Fruit fly (Drosophila melanogaster) whole organism, embryonic: ENCODE results near the gene Osi18.
A peak's percentile ranks its signal among the peaks of the same experiment; 100 is the strongest.

Source experiments
- Aef1 ChIP-seq: fragments of 200-800 bp; sonication (Bioruptor generic); IDR thresholded peaks from 3 replicates; pipeline ENCODE4 v1.3.6; 2022; ENCODE audit warnings: missing biosample characterization, missing genetic modification characterization
- Bgb ChIP-seq: fragments of 200-800 bp; sonication (Bioruptor generic); IDR thresholded peaks from 2 replicates; pipeline ENCODE4 v1.3.6; 2022; ENCODE audit warnings: missing biosample characterization, missing genetic modification characterization; ENCODE audit not compliant: partially characterized antibody
- CG10147 ChIP-seq: fragments of 200-800 bp; sonication (Bioruptor generic); optimal IDR thresholded peaks from 2 replicates; lab custom pipeline; 2019; ENCODE audit warnings: missing biosample characterization, mild to moderate bottlenecking, missing genetic modification characterization, moderate library complexity
- CG10209 ChIP-seq: fragments of 200-800 bp; sonication (Bioruptor generic); optimal IDR thresholded peaks from 3 replicates; lab custom pipeline; 2017; ENCODE audit warnings: missing biosample characterization, mild to moderate bottlenecking, missing genetic modification characterization, missing genetic modification reagents
- CG10959 ChIP-seq: fragments of 200-800 bp; sonication (Bioruptor generic); IDR thresholded peaks from 2 replicates; pipeline ENCODE4 v1.3.6; 2022; ENCODE audit warnings: missing biosample characterization, missing genetic modification characterization
- CG10979 ChIP-seq: fragments of 200-800 bp; sonication (Bioruptor generic); optimal IDR thresholded peaks from 2 replicates; lab custom pipeline; 2018; ENCODE audit warnings: missing biosample characterization, mild to moderate bottlenecking, missing genetic modification characterization, moderate library complexity
- CG11696 ChIP-seq: fragments of 200-800 bp; sonication (Bioruptor generic); IDR thresholded peaks from 2 replicates; pipeline ENCODE4 v1.3.6; 2022; ENCODE audit warnings: missing biosample characterization, missing genetic modification characterization
- CG12391 ChIP-seq: fragments of 200-800 bp; sonication (Bioruptor generic); optimal IDR thresholded peaks from 3 replicates; lab custom pipeline; 2018; ENCODE audit warnings: missing biosample characterization, mild to moderate bottlenecking, missing genetic modification characterization, moderate library complexity
- CG13123 ChIP-seq: fragments of 200-800 bp; sonication (Bioruptor generic); optimal IDR thresholded peaks from 2 replicates; lab custom pipeline; 2016; ENCODE audit warnings: missing biosample characterization, missing genetic modification characterization
- CG13296 ChIP-seq: fragments of 200-800 bp; sonication (Bioruptor generic); optimal IDR thresholded peaks from 3 replicates; lab custom pipeline; 2018; ENCODE audit warnings: missing biosample characterization, mild to moderate bottlenecking, missing genetic modification characterization
- CG17568 ChIP-seq: fragments of 200-800 bp; sonication (Bioruptor generic); optimal IDR thresholded peaks from 2 replicates; lab custom pipeline; 2018; ENCODE audit warnings: missing biosample characterization, mild to moderate bottlenecking, missing genetic modification characterization, moderate library complexity
- CG30403 ChIP-seq: fragments of 200-800 bp; sonication (Bioruptor generic); optimal IDR thresholded peaks from 3 replicates; lab custom pipeline; 2016; ENCODE audit warnings: missing biosample characterization, missing genetic modification characterization
- CG32767 ChIP-seq: fragments of 200-800 bp; sonication (Bioruptor generic); IDR thresholded peaks from 2 replicates; pipeline ENCODE4 v1.3.6; 2022; ENCODE audit warnings: missing biosample characterization, missing genetic modification characterization
- CG3407 ChIP-seq: fragments of 200-800 bp; sonication (Bioruptor generic); optimal IDR thresholded peaks from 2 replicates; lab custom pipeline; 2018; ENCODE audit warnings: missing biosample characterization, mild to moderate bottlenecking, missing genetic modification characterization
- CG43689 ChIP-seq: fragments of 200-800 bp; sonication (Bioruptor generic); IDR thresholded peaks from 2 replicates; pipeline ENCODE4 v1.3.6; 2022; ENCODE audit warnings: missing biosample characterization, missing genetic modification characterization
- CG4617 ChIP-seq: fragments of 200-800 bp; sonication (Bioruptor generic); optimal IDR thresholded peaks from 3 replicates; lab custom pipeline; 2016; ENCODE audit warnings: missing biosample characterization, missing genetic modification characterization, borderline replicate concordance
- CG6254 ChIP-seq: fragments of 200-800 bp; sonication (Bioruptor generic); optimal IDR thresholded peaks from 3 replicates; lab custom pipeline; 2017; ENCODE audit warnings: mild to moderate bottlenecking, missing biosample characterization, missing genetic modification reagents, missing genetic modification characterization
- CG7357 ChIP-seq: fragments of 200-800 bp; sonication (Bioruptor generic); IDR thresholded peaks from 3 replicates; pipeline ENCODE4 v1.3.6; 2022; ENCODE audit warnings: missing biosample characterization, missing genetic modification characterization
- CG8089 ChIP-seq: fragments of 200-800 bp; sonication (Bioruptor generic); optimal IDR thresholded peaks from 3 replicates; lab custom pipeline; 2016; ENCODE audit warnings: missing biosample characterization, missing genetic modification characterization
- CG8359 ChIP-seq: fragments of 200-800 bp; sonication (Bioruptor generic); optimal IDR thresholded peaks from 2 replicates; lab custom pipeline; 2017; ENCODE audit warnings: missing biosample characterization, mild to moderate bottlenecking, missing genetic modification characterization, borderline replicate concordance
- CG8765 ChIP-seq: fragments of 200-800 bp; sonication (Bioruptor generic); IDR thresholded peaks from 2 replicates; pipeline ENCODE4 v1.3.6; 2022; ENCODE audit warnings: missing biosample characterization, missing genetic modification characterization
- CoRest ChIP-seq: fragments of 200-800 bp; sonication (Bioruptor generic); optimal IDR thresholded peaks from 3 replicates; lab custom pipeline; 2018; ENCODE audit warnings: missing biosample characterization, mild to moderate bottlenecking, missing genetic modification characterization, moderate library complexity
- Deaf1 ChIP-seq: fragments of 200-800 bp; optimal IDR thresholded peaks from 3 replicates; lab custom pipeline; 2019; ENCODE audit warnings: missing biosample characterization, mild to moderate bottlenecking, missing genetic modification characterization, moderate library complexity
- Eip74EF ChIP-seq, 2 experiments: fragments of 200-800 bp in 1 of 2; fragments of >200 bp in 1 of 2; sonication (Bioruptor generic) in 1 of 2; optimal IDR thresholded peaks; 2 replicates each; lab custom pipeline; 2017 to 2019; ENCODE audit warnings: missing biosample characterization in 2 of 2, missing genetic modification characterization in 2 of 2, mild to moderate bottlenecking in 1 of 2, moderate library complexity in 1 of 2
- Fer2 ChIP-seq: fragments of 200-800 bp; sonication (Bioruptor generic); optimal IDR thresholded peaks from 2 replicates; lab custom pipeline; 2018; ENCODE audit warnings: missing biosample characterization, mild to moderate bottlenecking, missing genetic modification characterization, moderate library complexity
- HLH54F ChIP-seq: fragments of 200-800 bp; sonication (Bioruptor generic); optimal IDR thresholded peaks from 3 replicates; lab custom pipeline; 2016; ENCODE audit warnings: missing biosample characterization, missing genetic modification characterization
- Opbp ChIP-seq: fragments of 200-800 bp; sonication (Bioruptor generic); IDR thresholded peaks from 3 replicates; pipeline ENCODE4 v1.3.6; 2022; ENCODE audit warnings: missing biosample characterization, missing genetic modification characterization; ENCODE audit not compliant: partially characterized antibody
- Sry-β ChIP-seq: fragments of 200-800 bp; sonication (Bioruptor generic); optimal IDR thresholded peaks from 2 replicates; lab custom pipeline; 2018; ENCODE audit warnings: missing biosample characterization, mild to moderate bottlenecking, missing genetic modification characterization, moderate library complexity
- Trl ChIP-seq, 3 experiments: fragments of >200 bp in 2 of 3; fragments of 200-800 bp in 1 of 3; sonication (Bioruptor generic) in 1 of 3; optimal IDR thresholded peaks; 2 replicates in 1 of 3; 3 replicates in 2 of 3; lab custom pipeline; 2016 to 2017; ENCODE audit warnings: missing biosample characterization in 1 of 3, missing genetic modification characterization in 1 of 3
- Xbp1 ChIP-seq: fragments of 200-800 bp; sonication (Bioruptor generic); optimal IDR thresholded peaks from 3 replicates; lab custom pipeline; 2016; ENCODE audit warnings: missing biosample characterization, mild to moderate bottlenecking, missing genetic modification characterization
- crc ChIP-seq: fragments of 200-800 bp; sonication (Bioruptor generic); optimal IDR thresholded peaks from 2 replicates; lab custom pipeline; 2016; ENCODE audit warnings: missing biosample characterization, missing genetic modification characterization
- croc ChIP-seq: fragments of 200-800 bp; sonication (Bioruptor generic); conservative IDR thresholded peaks from 3 replicates; pipeline ENCODE4 v1.3.6; 2022; ENCODE audit warnings: missing biosample characterization, missing genetic modification characterization
- crp ChIP-seq, 2 experiments: fragments of 200-800 bp; sonication (Bioruptor generic); optimal IDR thresholded peaks; 2 replicates in 1 of 2; 3 replicates in 1 of 2; lab custom pipeline; 2017; ENCODE audit warnings: missing biosample characterization in 2 of 2, missing genetic modification characterization in 2 of 2, mild to moderate bottlenecking in 1 of 2, moderate library complexity in 1 of 2
- cwo ChIP-seq: fragments of 200-800 bp; sonication (Bioruptor generic); optimal IDR thresholded peaks from 3 replicates; lab custom pipeline; 2017; ENCODE audit warnings: missing biosample characterization, missing genetic modification characterization, mild to moderate bottlenecking, moderate library complexity, missing genetic modification reagents
- dan ChIP-seq: fragments of 200-800 bp; sonication (Bioruptor generic); IDR thresholded peaks from 2 replicates; pipeline ENCODE4 v1.3.6; 2022; ENCODE audit warnings: missing biosample characterization, missing genetic modification characterization
- danr ChIP-seq: fragments of 200-800 bp; sonication (Bioruptor generic); IDR thresholded peaks from 2 replicates; pipeline ENCODE4 v1.3.6; 2022; ENCODE audit warnings: missing biosample characterization, missing genetic modification characterization
- dimm ChIP-seq: fragments of 200-800 bp; sonication (Bioruptor generic); IDR thresholded peaks from 2 replicates; pipeline ENCODE4 v1.3.6; 2022; ENCODE audit warnings: missing biosample characterization, missing genetic modification characterization
- fd102C ChIP-seq: fragments of 200-800 bp; sonication (Bioruptor generic); optimal IDR thresholded peaks from 2 replicates; lab custom pipeline; 2018; ENCODE audit warnings: missing biosample characterization, mild to moderate bottlenecking, missing genetic modification characterization, moderate library complexity
- gcm2 ChIP-seq: fragments of 200-800 bp; sonication (Bioruptor generic); optimal IDR thresholded peaks from 2 replicates; lab custom pipeline; 2016; ENCODE audit warnings: missing biosample characterization, missing genetic modification characterization
- grn ChIP-seq: fragments of 200-800 bp; sonication (Bioruptor generic); optimal IDR thresholded peaks from 3 replicates; lab custom pipeline; 2017; ENCODE audit warnings: missing biosample characterization, missing genetic modification characterization
- kah ChIP-seq: fragments of 200-800 bp; sonication (Bioruptor generic); optimal IDR thresholded peaks from 2 replicates; lab custom pipeline; 2018; ENCODE audit warnings: missing biosample characterization, mild to moderate bottlenecking, missing genetic modification characterization
- lab ChIP-seq: fragments of 200-800 bp; sonication (Bioruptor generic); optimal IDR thresholded peaks from 3 replicates; lab custom pipeline; 2017; ENCODE audit warnings: missing biosample characterization, missing genetic modification characterization, mild to moderate bottlenecking, moderate library complexity, missing genetic modification reagents
- onecut ChIP-seq: fragments of 200-800 bp; sonication (Bioruptor generic); IDR thresholded peaks from 2 replicates; pipeline ENCODE4 v1.3.6; 2022; ENCODE audit warnings: missing biosample characterization, missing genetic modification characterization
- pfk ChIP-seq: fragments of 200-800 bp; sonication (Bioruptor generic); optimal IDR thresholded peaks from 2 replicates; lab custom pipeline; 2018; ENCODE audit warnings: missing biosample characterization, mild to moderate bottlenecking, missing genetic modification characterization, moderate library complexity
- pho ChIP-seq: fragments of 200-800 bp; sonication (Bioruptor generic); optimal IDR thresholded peaks from 2 replicates; lab custom pipeline; 2016; ENCODE audit warnings: missing biosample characterization, missing genetic modification characterization
- psq ChIP-seq: fragments of 200-800 bp; sonication (Bioruptor generic); optimal IDR thresholded peaks from 2 replicates; lab custom pipeline; 2017; ENCODE audit warnings: missing biosample characterization, missing genetic modification characterization
- repo ChIP-seq: fragments of 200-800 bp; sonication (Bioruptor generic); optimal IDR thresholded peaks from 2 replicates; lab custom pipeline; 2016; ENCODE audit warnings: missing biosample characterization, missing genetic modification characterization
- sim ChIP-seq: fragments of 200-800 bp; sonication (Bioruptor generic); IDR thresholded peaks from 2 replicates; pipeline ENCODE4 v1.3.6; 2022; ENCODE audit warnings: missing biosample characterization, missing genetic modification characterization
- sisA ChIP-seq: fragments of 200-800 bp; sonication (Bioruptor generic); IDR thresholded peaks from 2 replicates; pipeline ENCODE4 v1.3.6; 2022; ENCODE audit warnings: missing biosample characterization, missing genetic modification characterization
- sug ChIP-seq: fragments of 200-800 bp; optimal IDR thresholded peaks from 2 replicates; lab custom pipeline; 2019; ENCODE audit warnings: missing biosample characterization, mild to moderate bottlenecking, missing genetic modification characterization, moderate library complexity

Gene Osi18

dm6 chr3R:6368100-6368499 is 38.1 kb downstream of the Osi18 start, which contains the start of gene CG42724 (continued):
- TF ChIP-seq Eip74EF (GFP tag; optimal IDR thresholded peaks at IDR 0.05; lab: Kevin White, UChicago) (no peak), CoRest (no peak), Opbp (GFP tag; lab: Robert Waterston, UW) (no peak), CG32767 (GFP tag; lab: Robert Waterston, UW) (no peak), CG13296 (GFP tag; lab: Kevin White, UChicago) (no peak), Deaf1 (tag; lab: Kevin White, UChicago) (no peak), croc (GFP tag; lab: Robert Waterston, UW) (peak; percentile 35; the same call in 1 of the 3 replicates), CG8359 (GFP tag; lab: Kevin White, UChicago) (no peak), crc (peak; percentile 46), Aef1 (peak; percentile 39; the same call in 2 of the 3 replicates), CG11696 (GFP tag; lab: Robert Waterston, UW) (no peak), dan (GFP tag; lab: Robert Waterston, UW) (no peak), crp (GFP tag; optimal IDR thresholded peaks at IDR 0.05; lab: Kevin White, UChicago) (no peak), cwo (no peak), CG7357 (no peak), lab (GFP tag; lab: Kevin White, UChicago) (no peak), Fer2 (tag; lab: Kevin White, UChicago) (no peak), onecut (GFP tag; lab: Robert Waterston, UW) (no peak), Trl (optimal IDR thresholded peaks at IDR 0.05; lab: Kevin White, UChicago) (peak in 1 of 2 experiments; percentile 48), Trl (GFP tag; optimal IDR thresholded peaks at IDR 0.05; lab: Kevin White, UChicago) (peak; percentile 83), CG10147 (no peak), sim (0 out of 2 replicates have a peak, but pooled peaks have one; percentile 18), danr (GFP tag; lab: Robert Waterston, UW) (0 out of 2 replicates have a peak, but pooled peaks have one; percentile 33), sug (tag; lab: Kevin White, UChicago) (no peak), sisA (peak; percentile 67), gcm2 (GFP tag; lab: Kevin White, UChicago) (peak; percentile 32), CG13123 (GFP tag; lab: Kevin White, UChicago) (peak; percentile 45), CG10209 (GFP tag; lab: Kevin White, UChicago) (no peak), CG8089 (GFP tag; lab: Kevin White, UChicago) (peak; percentile 46), CG10959 (GFP tag; lab: Robert Waterston, UW) (no peak), CG8765 (GFP tag; lab: Robert Waterston, UW) (no peak), CG30403 (GFP tag; lab: Kevin White, UChicago) (peak; percentile 71), pho (GFP tag; lab: Kevin White, UChicago) (peak; percentile 74), CG3407 (GFP tag; lab: Kevin White, UChicago) (no peak), CG17568 (no peak), CG10979 (tag; lab: Kevin White, UChicago) (no peak), fd102C (GFP tag; lab: Kevin White, UChicago) (no peak), repo (GFP tag; lab: Kevin White, UChicago) (peak; percentile 61), kah (GFP tag; lab: Kevin White, UChicago) (no peak), HLH54F (GFP tag; lab: Kevin White, UChicago) (peak; percentile 81), pfk (GFP tag; lab: Kevin White, UChicago) (no peak), grn (GFP tag; lab: Kevin White, UChicago) (no peak), CG12391 (tag; lab: Kevin White, UChicago) (no peak), Sry-β (GFP tag; lab: Kevin White, UChicago) (no peak), CG6254 (GFP tag; lab: Kevin White, UChicago) (no peak), psq (GFP tag; lab: Kevin White, UChicago) (no peak), CG4617 (GFP tag; lab: Kevin White, UChicago) (peak; percentile 89), Bgb (GFP tag; lab: Robert Waterston, UW) (no peak), Xbp1 (peak; percentile 67), CG43689 (GFP tag; lab: Robert Waterston, UW) (no peak), dimm (GFP tag; lab: Robert Waterston, UW) (no peak)
